Worm (Caenorhabditis elegans) whole organism, L3 larva: ENCODE results near the gene famk-1.

Experiments
- ZK546.5 ChIP-seq: sonication (generic microtip); optimal IDR thresholded peaks from 2 replicates; lab custom pipeline; 2017; ENCODE audit warnings: missing biosample characterization, missing genetic modification characterization
- ceh-16 ChIP-seq: sonication (generic microtip); optimal IDR thresholded peaks from 2 replicates; lab custom pipeline; 2017; ENCODE audit warnings: missing biosample characterization, missing genetic modification characterization
- eor-1 ChIP-seq, 2 experiments: fragments of 150-350 bp; optimal IDR thresholded peaks; 2 replicates each; lab custom pipeline; 2014 to 2018; ENCODE audit warnings: missing biosample characterization in 2 of 2, missing genetic modification characterization in 2 of 2
- jun-1 ChIP-seq: fragments of 150-350 bp; optimal IDR thresholded peaks from 2 replicates; lab custom pipeline; 2014; ENCODE audit warnings: missing biosample characterization, missing genetic modification reagents, missing genetic modification characterization
- nhr-237 ChIP-seq: fragments of 150-350 bp; optimal IDR thresholded peaks from 2 replicates; lab custom pipeline; 2014; ENCODE audit warnings: missing biosample characterization, missing genetic modification characterization
- nhr-28 ChIP-seq: fragments of 150-350 bp; optimal IDR thresholded peaks from 2 replicates; lab custom pipeline; 2014; ENCODE audit warnings: missing biosample characterization, missing genetic modification characterization
- pha-4 ChIP-seq: fragments of 150-350 bp; optimal IDR thresholded peaks from 2 replicates; lab custom pipeline; 2014; ENCODE audit warnings: missing biosample characterization, missing genetic modification reagents, missing genetic modification characterization

ce11 chrX:15181454-15181853, 31.6 kb downstream of the famk-1 start, which contains the start of gene pkhm-2:
- TF ChIP-seq nhr-28 (tag; lab: Kevin White, UChicago): no peak
- peak; percentile 91 for TF ChIP-seq jun-1 (tag; lab: Kevin White, UChicago)
- TF ChIP-seq eor-1 (tag; optimal IDR thresholded peaks at IDR 0.05; lab: Kevin White, UChicago): no peak
- TF ChIP-seq ZK546.5 (tag; lab: Kevin White, UChicago): no peak
- no peak for TF ChIP-seq nhr-237 (tag; lab: Kevin White, UChicago)
- TF ChIP-seq ceh-16 (tag; lab: Kevin White, UChicago): no peak
- peak; percentile 86 for TF ChIP-seq pha-4 (tag; lab: Kevin White, UChicago)
